Fruit fly (Drosophila melanogaster) Kc167 (cell line): ENCODE data around the gene sea.

ENCODE experiments used
- Myc ChIP-seq: fragments of >200 bp; optimal IDR thresholded peaks from 2 replicates; lab custom pipeline; 2017; ENCODE audit warnings: missing external identifiers
- Sin3A ChIP-seq: fragments of >200 bp; optimal IDR thresholded peaks from 2 replicates; lab custom pipeline; 2018; ENCODE audit warnings: missing external identifiers
- h ChIP-seq: fragments of >200 bp; optimal IDR thresholded peaks from 3 replicates; lab custom pipeline; 2018; ENCODE audit warnings: missing external identifiers
- insv ChIP-seq: fragments of >200 bp; optimal IDR thresholded peaks from 3 replicates; lab custom pipeline; 2018; ENCODE audit warnings: missing external identifiers
- psq ChIP-seq: fragments of >200 bp; optimal IDR thresholded peaks from 2 replicates; lab custom pipeline; 2017; ENCODE audit warnings: missing external identifiers

- TF ChIP-seq psq (lab: Kevin White, UChicago), result no peak
- TF ChIP-seq h (lab: Kevin White, UChicago), result no peak
- TF ChIP-seq Sin3A (lab: Kevin White, UChicago), result no peak
- no peak for TF ChIP-seq Myc (lab: Kevin White, UChicago)
- no peak for TF ChIP-seq insv
Measured at dm6 chr3R:11589764-11590358, 23.0 kb upstream of the sea start, which contains the start of gene CG6791.
